Worm (Caenorhabditis elegans): ENCODE data around the gene T09A5.4.

T09A5.4 gene

DNA sequence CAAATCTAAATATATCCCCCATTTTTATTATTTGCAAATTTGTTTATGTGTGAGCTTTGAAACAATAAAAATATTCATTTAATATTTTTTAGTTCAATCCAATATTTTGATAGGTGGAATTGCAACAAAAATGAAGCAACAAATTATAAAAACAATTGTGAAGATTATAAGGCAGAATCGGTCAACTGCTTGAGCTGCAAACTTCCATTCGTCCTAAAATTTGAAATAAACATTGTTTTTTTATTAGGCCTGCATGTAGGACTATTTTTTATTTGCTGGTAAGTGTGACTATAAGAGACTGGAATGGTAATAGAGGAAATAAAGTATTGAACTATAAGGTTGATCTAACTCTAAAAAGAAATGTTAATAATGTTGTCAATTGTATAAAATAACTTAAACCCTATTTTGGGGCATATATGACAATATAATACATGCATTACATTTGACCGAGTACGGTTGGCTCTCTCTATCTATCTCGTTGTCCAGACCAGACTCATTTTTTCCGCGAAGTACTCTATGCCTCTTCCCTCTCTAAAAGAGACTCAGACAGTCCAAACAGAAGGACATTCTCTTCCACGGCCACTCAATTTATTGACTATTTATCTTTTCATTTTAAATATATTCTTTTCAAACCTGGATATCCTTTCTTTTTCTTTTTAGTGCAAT is at the start of gene T09A5.4:
Gene T09A5.4 (plus strand): TSS at position 616 of the 666 bp plus-strand sequence.
- no peak for TF ChIP-seq xbp-1 (tag; optimal IDR thresholded peaks at IDR 0.05)
- TF ChIP-seq sox-4 (tag; optimal IDR thresholded peaks at IDR 0.05), result no peak
- TF ChIP-seq ceh-88 (GFP tag; IDR thresholded peaks at IDR 0.05), result no peak
- no peak for TF ChIP-seq pax-3 (tag; optimal IDR thresholded peaks at IDR 0.05)
- no peak for TF ChIP-seq tlp-1 (tag; optimal IDR thresholded peaks at IDR 0.05)
- peak; percentile 14 for TF ChIP-seq lin-14 (GFP tag; optimal IDR thresholded peaks at IDR 0.05)
- TF ChIP-seq egl-13 (tag; optimal IDR thresholded peaks at IDR 0.05), result no peak
- no peak for TF ChIP-seq nhr-90 (tag; optimal IDR thresholded peaks at IDR 0.05; ENCODE audit: poor library complexity)
- no peak for TF ChIP-seq nhr-28 (tag; optimal IDR thresholded peaks at IDR 0.05)
- no peak for TF ChIP-seq ces-1 (GFP tag; optimal IDR thresholded peaks at IDR 0.05)
- TF ChIP-seq nhr-85 (tag), result no peak
- no peak for TF ChIP-seq lin-13 (GFP tag; optimal IDR thresholded peaks at IDR 0.05)
- no peak for TF ChIP-seq irx-1 (tag; optimal IDR thresholded peaks at IDR 0.05)
- peak in 1 of 3 experiments; percentile 18 for TF ChIP-seq dpl-1 (GFP tag; optimal IDR thresholded peaks at IDR 0.05)
- peak in 1 of 2 experiments; percentile 32 for TF ChIP-seq lsy-2 (tag; optimal IDR thresholded peaks at IDR 0.05)
- no peak for TF ChIP-seq zip-4 (GFP tag; optimal IDR thresholded peaks at IDR 0.05)
- TF ChIP-seq ztf-11 (tag; optimal IDR thresholded peaks at IDR 0.05), result no peak
- TF ChIP-seq nhr-77 (tag; optimal IDR thresholded peaks at IDR 0.05), result peak; percentile 7
- peak in 1 of 2 experiments; percentile 10 for TF ChIP-seq efl-1 (optimal IDR thresholded peaks at IDR 0.05)
- no peak for TF ChIP-seq efl-1 (GFP tag; optimal IDR thresholded peaks at IDR 0.05 in 1 of 2)
- no peak for TF ChIP-seq elt-3 (tag; optimal IDR thresholded peaks at IDR 0.05)
- no peak for TF ChIP-seq unc-62 (GFP tag; optimal IDR thresholded peaks at IDR 0.05)

DNA sequence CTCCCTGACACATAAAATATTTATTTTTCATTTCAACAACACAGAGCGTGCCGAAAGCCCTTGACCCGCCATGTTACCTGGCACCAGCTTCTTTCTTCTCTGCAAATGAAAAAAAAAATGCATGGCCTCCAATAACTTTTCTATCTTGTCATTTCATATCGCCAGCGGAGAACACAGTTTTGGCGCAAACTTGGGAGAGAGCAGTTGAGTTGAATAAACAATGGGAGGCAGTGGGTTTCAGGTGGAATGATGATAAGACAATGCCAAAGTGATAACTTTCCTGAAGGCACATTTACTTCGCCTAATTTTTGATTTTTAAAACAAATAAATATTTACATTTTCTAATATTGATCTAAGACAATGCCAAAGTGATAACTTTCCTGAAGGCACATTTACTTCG is 44.7 kb upstream of the T09A5.4 start:
- TF ChIP-seq ztf-11 (tag; optimal IDR thresholded peaks at IDR 0.05) (no peak), efl-1 (optimal IDR thresholded peaks at IDR 0.05) (no peak), efl-1 (GFP tag; optimal IDR thresholded peaks at IDR 0.05 in 1 of 2) (no peak), nhr-85 (tag) (no peak), ceh-82 (tag; optimal IDR thresholded peaks at IDR 0.05) (no peak), C16A3.4 (tag; optimal IDR thresholded peaks at IDR 0.05) (no peak)

DNA sequence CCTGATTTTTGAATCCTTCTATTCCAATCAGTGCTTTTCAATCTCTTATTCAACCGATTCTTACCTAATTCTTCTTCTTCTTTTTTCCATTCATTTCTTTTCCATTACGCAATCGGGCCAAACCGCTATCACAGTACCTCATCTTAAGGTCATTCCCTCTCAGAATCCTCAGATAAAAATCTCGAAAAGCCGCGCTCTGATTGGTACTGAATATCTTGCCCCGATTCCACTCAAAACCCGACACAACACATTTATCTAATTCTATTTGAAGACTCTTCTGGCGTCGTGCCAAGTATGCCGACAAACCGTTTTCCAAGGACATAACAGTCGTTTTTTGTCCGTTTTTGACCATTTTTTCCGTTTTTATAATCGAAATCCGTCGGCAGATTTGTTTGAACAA is 44.1 kb upstream of the T09A5.4 start:
- no peak for TF ChIP-seq nhr-19 (GFP tag; conservative IDR thresholded peaks at IDR 0.05)
- no peak for TF ChIP-seq dpl-1 (GFP tag; optimal IDR thresholded peaks at IDR 0.05)
- peak; percentile 6 for TF ChIP-seq efl-3 (GFP tag; optimal IDR thresholded peaks at IDR 0.05)
- TF ChIP-seq aha-1 (tag; optimal IDR thresholded peaks at IDR 0.05), result no peak
- TF ChIP-seq isw-1 (GFP tag; IDR thresholded peaks at IDR 0.05), result no peak
- TF ChIP-seq zip-4 (GFP tag; optimal IDR thresholded peaks at IDR 0.05), result no peak
- TF ChIP-seq dsc-1 (tag; optimal IDR thresholded peaks at IDR 0.05), result no peak
- TF ChIP-seq skn-1 (tag; optimal IDR thresholded peaks at IDR 0.05), result no peak
- peak; percentile 20 for TF ChIP-seq tlp-1 (tag; optimal IDR thresholded peaks at IDR 0.05)
- TF ChIP-seq jun-1 (tag; optimal IDR thresholded peaks at IDR 0.05), result no peak
- TF ChIP-seq swsn-7 (tag; optimal IDR thresholded peaks at IDR 0.05), result no peak
- no peak for TF ChIP-seq nhr-77 (tag; optimal IDR thresholded peaks at IDR 0.05)
- TF ChIP-seq ama-1 (optimal IDR thresholded peaks at IDR 0.05), result no peak
- TF ChIP-seq hlh-4 (tag; optimal IDR thresholded peaks at IDR 0.05), result no peak
- TF ChIP-seq hlh-17 (GFP tag; optimal IDR thresholded peaks at IDR 0.05; ENCODE audit: borderline replicate concordance), result no peak
- TF ChIP-seq rnt-1 (tag; optimal IDR thresholded peaks at IDR 0.05), result peak; percentile 42
- no peak for TF ChIP-seq unc-30 (tag; optimal IDR thresholded peaks at IDR 0.05)
- no peak for TF ChIP-seq mef-2 (tag; optimal IDR thresholded peaks at IDR 0.05)
- no peak for TF ChIP-seq ceh-82 (tag; optimal IDR thresholded peaks at IDR 0.05)
- no peak for TF ChIP-seq ceh-63 (GFP tag; optimal IDR thresholded peaks at IDR 0.05)
- TF ChIP-seq pqm-1 (tag; optimal IDR thresholded peaks at IDR 0.05), result no peak
- TF ChIP-seq elt-3 (tag; optimal IDR thresholded peaks at IDR 0.05), result no peak
- TF ChIP-seq xbp-1 (tag; optimal IDR thresholded peaks at IDR 0.05), result no peak
- no peak for TF ChIP-seq mdl-1 (tag; optimal IDR thresholded peaks at IDR 0.05)
- TF ChIP-seq Y116A8C.19 (tag; optimal IDR thresholded peaks at IDR 0.05; ENCODE audit: borderline replicate concordance), result no peak
- no peak for TF ChIP-seq ces-1 (GFP tag; optimal IDR thresholded peaks at IDR 0.05)
- TF ChIP-seq C34B4.2 (tag; optimal IDR thresholded peaks at IDR 0.05), result no peak
- no peak for TF ChIP-seq fkh-8 (tag; optimal IDR thresholded peaks at IDR 0.05)
- TF ChIP-seq nhr-76 (tag; optimal IDR thresholded peaks at IDR 0.05), result no peak
- TF ChIP-seq snu-23 (GFP tag; optimal IDR thresholded peaks at IDR 0.05), result no peak
- no peak for TF ChIP-seq zag-1 (tag; optimal IDR thresholded peaks at IDR 0.05)
- no peak for TF ChIP-seq lsy-2 (tag; optimal IDR thresholded peaks at IDR 0.05)
- no peak for TF ChIP-seq mab-9 (GFP tag; IDR thresholded peaks at IDR 0.05)
- TF ChIP-seq nhr-12 (tag; optimal IDR thresholded peaks at IDR 0.05), result no peak
